Worm (Caenorhabditis elegans) whole organism, L1 larva: ENCODE results near the gene ram-2.

Source experiments
- C34B4.2 ChIP-seq: sonication (generic microtip); optimal IDR thresholded peaks from 2 replicates; lab custom pipeline; 2017; ENCODE audit warnings: mild to moderate bottlenecking, missing genetic modification characterization, missing compliant biosample characterization
- alr-1 ChIP-seq: fragments of 200-800 bp; sonication (Bioruptor generic); optimal IDR thresholded peaks from 2 replicates; lab custom pipeline; 2018; ENCODE audit warnings: borderline replicate concordance, mild to moderate bottlenecking, missing genetic modification characterization, missing compliant biosample characterization
- aly-2 ChIP-seq: fragments of 150-350 bp; optimal IDR thresholded peaks from 2 replicates; lab custom pipeline; 2014; ENCODE audit warnings: missing biosample characterization, missing genetic modification characterization
- ceh-8 ChIP-seq: fragments of 200-800 bp; sonication (Bioruptor generic); optimal IDR thresholded peaks from 2 replicates; lab custom pipeline; 2018; ENCODE audit warnings: mild to moderate bottlenecking, missing genetic modification characterization, moderate library complexity, missing compliant biosample characterization
- ceh-88 ChIP-seq: fragments of 200-800 bp; sonication (Bioruptor generic); IDR thresholded peaks from 2 replicates; pipeline ENCODE4 v1.3.6; 2022; ENCODE audit warnings: missing genetic modification characterization, missing compliant biosample characterization
- dpl-1 ChIP-seq, 3 experiments: fragments of 150-350 bp in 2 of 3; sonication (generic microtip) in 1 of 3; optimal IDR thresholded peaks; 2 replicates each; lab custom pipeline; 2014 to 2017; ENCODE audit warnings: missing biosample characterization in 3 of 3, missing genetic modification characterization in 3 of 3, missing genetic modification reagents in 3 of 3
- dsc-1 ChIP-seq: sonication (generic microtip); optimal IDR thresholded peaks from 2 replicates; lab custom pipeline; 2016; ENCODE audit warnings: mild to moderate bottlenecking, missing genetic modification characterization, missing compliant biosample characterization
- efl-1 ChIP-seq, 4 experiments: fragments of 150-350 bp; optimal IDR thresholded peaks in 3 of 4; peaks in 1 of 4; 1 replicate in 1 of 4; 2 replicates in 3 of 4; lab custom pipeline; 2014; ENCODE audit warnings: missing biosample characterization in 2 of 4, missing genetic modification characterization in 2 of 4, missing genetic modification reagents in 2 of 4
- egl-13 ChIP-seq: sonication (generic microtip); optimal IDR thresholded peaks from 2 replicates; lab custom pipeline; 2016; ENCODE audit warnings: missing genotype, missing genetic modification reagents, missing genetic modification characterization, missing compliant biosample characterization
- egl-27 ChIP-seq, 2 experiments: fragments of 150-350 bp in 1 of 2; sonication (generic microtip); optimal IDR thresholded peaks; 3 replicates each; lab custom pipeline; 2017 to 2018; ENCODE audit warnings: missing biosample characterization in 2 of 2, missing genetic modification characterization in 2 of 2, missing genetic modification reagents in 2 of 2
- elt-2 ChIP-seq: sonication (generic microtip); optimal IDR thresholded peaks from 2 replicates; lab custom pipeline; 2016; ENCODE audit warnings: missing genetic modification characterization, mild to moderate bottlenecking, inconsistent platforms, missing compliant biosample characterization, missing genetic modification reagents
- elt-3 ChIP-seq, 6 experiments: fragments of 150-350 bp in 1 of 6; sonication (generic microtip); optimal IDR thresholded peaks; 2 replicates each; lab custom pipeline; 2017 to 2018; ENCODE audit warnings: missing biosample characterization in 6 of 6, missing genetic modification characterization in 6 of 6, inconsistent platforms in 1 of 6
- fkh-4 ChIP-seq: sonication (generic microtip); optimal IDR thresholded peaks from 2 replicates; lab custom pipeline; 2016; ENCODE audit warnings: missing compliant biosample characterization, missing genetic modification characterization, borderline replicate concordance
- fkh-8 ChIP-seq: sonication (generic microtip); optimal IDR thresholded peaks from 2 replicates; lab custom pipeline; 2016; ENCODE audit warnings: mild to moderate bottlenecking, missing genetic modification characterization, missing compliant biosample characterization
- hlh-17 ChIP-seq: fragments of 200-800 bp; sonication (Bioruptor generic); optimal IDR thresholded peaks from 2 replicates; lab custom pipeline; 2018; ENCODE audit warnings: missing genetic modification characterization, mild to moderate bottlenecking, missing compliant biosample characterization, moderate library complexity, borderline replicate concordance
- lin-13 ChIP-seq: fragments of 150-350 bp; optimal IDR thresholded peaks from 2 replicates; lab custom pipeline; 2014; ENCODE audit warnings: missing biosample characterization, missing genetic modification reagents, missing genetic modification characterization
- lin-14 ChIP-seq: fragments of 200-800 bp; sonication (Bioruptor generic); optimal IDR thresholded peaks from 2 replicates; lab custom pipeline; 2018; ENCODE audit warnings: mild to moderate bottlenecking, missing genetic modification characterization, moderate library complexity, missing compliant biosample characterization
- lin-15B ChIP-seq: fragments of 150-350 bp; sonication (generic microtip); optimal IDR thresholded peaks from 3 replicates; lab custom pipeline; 2014; ENCODE audit warnings: missing biosample characterization, missing genetic modification characterization
- lin-35 ChIP-seq, 2 experiments: fragments of 150-350 bp; optimal IDR thresholded peaks; 2 replicates each; lab custom pipeline; 2014; ENCODE audit warnings: missing biosample characterization in 2 of 2, missing genetic modification characterization in 2 of 2, missing genetic modification reagents in 2 of 2
- lsy-2 ChIP-seq, 2 experiments: fragments of 150-350 bp; optimal IDR thresholded peaks; 2 replicates each; lab custom pipeline; 2014; ENCODE audit warnings: missing biosample characterization in 2 of 2, missing genetic modification characterization in 2 of 2
- mab-9 ChIP-seq: fragments of 200-800 bp; sonication (Bioruptor generic); IDR thresholded peaks from 2 replicates; pipeline ENCODE4 v1.3.6; 2022; ENCODE audit warnings: missing genetic modification reagents, missing genetic modification characterization, missing compliant biosample characterization
- mep-1 ChIP-seq: fragments of 150-350 bp; optimal IDR thresholded peaks from 2 replicates; lab custom pipeline; 2014; ENCODE audit warnings: missing biosample characterization, missing genetic modification characterization
- nhr-19 ChIP-seq: fragments of 200-800 bp; sonication (Bioruptor generic); conservative IDR thresholded peaks from 2 replicates; pipeline ENCODE4 v1.3.6; 2022; ENCODE audit warnings: missing genetic modification characterization, missing compliant biosample characterization
- nhr-20 ChIP-seq: sonication (generic microtip); optimal IDR thresholded peaks from 2 replicates; lab custom pipeline; 2016; ENCODE audit warnings: mild to moderate bottlenecking, missing genetic modification characterization, missing compliant biosample characterization
- nhr-47 ChIP-seq: sonication (generic microtip); optimal IDR thresholded peaks from 2 replicates; lab custom pipeline; 2016; ENCODE audit warnings: mild to moderate bottlenecking, missing genetic modification characterization, moderate library complexity, missing compliant biosample characterization
- nhr-71 ChIP-seq: sonication (generic microtip); optimal IDR thresholded peaks from 2 replicates; lab custom pipeline; 2016; ENCODE audit warnings: mild to moderate bottlenecking, missing genetic modification characterization, moderate library complexity, missing compliant biosample characterization
- nhr-76 ChIP-seq: sonication (generic microtip); optimal IDR thresholded peaks from 2 replicates; lab custom pipeline; 2017; ENCODE audit warnings: missing biosample characterization, missing genetic modification characterization
- nhr-77 ChIP-seq: fragments of 150-350 bp; optimal IDR thresholded peaks from 2 replicates; lab custom pipeline; 2014; ENCODE audit warnings: missing biosample characterization, missing genetic modification characterization
- nhr-85 ChIP-seq: sonication (generic microtip); peaks from one replicate; lab custom pipeline; 2016; ENCODE audit warnings: missing genetic modification characterization, inconsistent platforms, missing compliant biosample characterization
- pax-3 ChIP-seq: fragments of 200-800 bp; sonication (Bioruptor generic); optimal IDR thresholded peaks from 2 replicates; lab custom pipeline; 2018; ENCODE audit warnings: mild to moderate bottlenecking, missing genetic modification characterization, moderate library complexity, missing compliant biosample characterization
- rnt-1 ChIP-seq: sonication (generic microtip); optimal IDR thresholded peaks from 2 replicates; lab custom pipeline; 2016; ENCODE audit warnings: mild to moderate bottlenecking, missing genetic modification characterization, moderate library complexity, missing compliant biosample characterization
- skn-1 ChIP-seq: fragments of 150-350 bp; optimal IDR thresholded peaks from 2 replicates; lab custom pipeline; 2014; ENCODE audit warnings: missing biosample characterization, missing genetic modification characterization
- snu-23 ChIP-seq: sonication (generic microtip); optimal IDR thresholded peaks from 2 replicates; lab custom pipeline; 2016; ENCODE audit warnings: missing genetic modification characterization, missing compliant biosample characterization
- sox-4 ChIP-seq: sonication (generic microtip); optimal IDR thresholded peaks from 2 replicates; lab custom pipeline; 2016; ENCODE audit warnings: missing genetic modification characterization, missing compliant biosample characterization
- sup-37 ChIP-seq: fragments of 200-800 bp; sonication (Bioruptor generic); optimal IDR thresholded peaks from 2 replicates; lab custom pipeline; 2018; ENCODE audit warnings: mild to moderate bottlenecking, missing genetic modification characterization, missing compliant biosample characterization
- swsn-7 ChIP-seq: sonication (generic microtip); optimal IDR thresholded peaks from 2 replicates; lab custom pipeline; 2016; ENCODE audit warnings: missing genetic modification characterization, missing compliant biosample characterization
- tbx-2 ChIP-seq: sonication (generic microtip); optimal IDR thresholded peaks from 2 replicates; lab custom pipeline; 2016; ENCODE audit warnings: missing genetic modification characterization, missing compliant biosample characterization
- unc-130 ChIP-seq: fragments of 150-350 bp; optimal IDR thresholded peaks from 2 replicates; lab custom pipeline; 2017; ENCODE audit warnings: missing biosample characterization, missing genetic modification characterization, inconsistent platforms
- unc-62 ChIP-seq: fragments of 150-350 bp; optimal IDR thresholded peaks from 2 replicates; lab custom pipeline; 2014; ENCODE audit warnings: missing biosample characterization, missing genetic modification reagents, missing genetic modification characterization
- vab-15 ChIP-seq: sonication (generic microtip); optimal IDR thresholded peaks from 2 replicates; lab custom pipeline; 2017; ENCODE audit warnings: missing genotype, mild to moderate bottlenecking, missing genetic modification characterization, missing compliant biosample characterization
- zag-1 ChIP-seq: fragments of 150-350 bp; optimal IDR thresholded peaks from 2 replicates; lab custom pipeline; 2014; ENCODE audit warnings: missing biosample characterization, missing genetic modification characterization
- ztf-11 ChIP-seq, 2 experiments: sonication (generic microtip); optimal IDR thresholded peaks; 2 replicates each; lab custom pipeline; 2016 to 2017; ENCODE audit warnings: missing genetic modification characterization in 2 of 2, missing biosample characterization in 1 of 2, missing compliant biosample characterization in 1 of 2

Gene ram-2

ce11 chrII:11042878-11043331 is 26.2 kb upstream of the ram-2 start (continued):
- TF ChIP-seq egl-27 (tag; optimal IDR thresholded peaks at IDR 0.05; lab: Kevin White, UChicago) = peak; percentile 0 to 30
- no peak for TF ChIP-seq fkh-4 (tag; lab: Kevin White, UChicago)
- TF ChIP-seq lin-13 (GFP tag; lab: Kevin White, UChicago) = no peak
- no peak for TF ChIP-seq zag-1 (tag; lab: Kevin White, UChicago)
- TF ChIP-seq alr-1 (tag; lab: Kevin White, UChicago) = no peak
- no peak for TF ChIP-seq sup-37 (GFP tag; lab: Kevin White, UChicago)
- peak; percentile 56 for TF ChIP-seq dsc-1 (tag; lab: Kevin White, UChicago)

DNA sequence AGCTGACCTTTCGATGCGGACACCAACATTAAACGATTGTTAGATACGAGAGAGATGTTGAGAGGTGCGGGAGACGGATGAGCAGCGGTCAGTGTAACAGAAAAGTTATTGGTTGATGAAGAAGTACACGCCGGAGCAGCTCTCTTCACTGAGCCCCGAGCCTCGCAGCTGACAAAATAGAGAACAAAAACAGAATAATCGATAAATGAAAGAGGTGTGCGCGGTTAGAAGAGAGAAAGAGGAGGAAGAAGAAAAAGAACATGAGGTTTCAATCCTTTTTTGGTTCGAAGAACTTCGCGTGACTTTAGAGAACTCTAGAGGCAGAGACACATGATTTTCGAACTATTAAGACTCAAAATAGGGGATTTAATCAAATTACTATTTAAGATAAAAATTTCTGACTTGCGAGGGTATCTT is 25.2 kb upstream of the ram-2 start:
- TF ChIP-seq rnt-1 (tag; lab: Kevin White, UChicago) (peak; percentile 32), C34B4.2 (tag; lab: Kevin White, UChicago) (no peak), swsn-7 (tag; lab: Kevin White, UChicago) (peak; percentile 8), elt-2 (tag; lab: Kevin White, UChicago) (no peak), ceh-88 (GFP tag; lab: Robert Waterston, UW) (no peak), fkh-8 (tag; lab: Kevin White, UChicago) (peak; percentile 91), nhr-20 (tag; lab: Kevin White, UChicago) (peak; percentile 15), nhr-77 (tag; lab: Kevin White, UChicago) (no peak), unc-130 (tag; lab: Kevin White, UChicago) (peak; percentile 12), aly-2 (tag; lab: Kevin White, UChicago) (no peak), nhr-19 (GFP tag; lab: Robert Waterston, UW) (peak; percentile 35), egl-13 (tag; lab: Kevin White, UChicago) (peak; percentile 33), dsc-1 (tag; lab: Kevin White, UChicago) (peak; percentile 83), sox-4 (tag; lab: Kevin White, UChicago) (no peak), mep-1 (tag; lab: Kevin White, UChicago) (peak; percentile 7), ztf-11 (tag; optimal IDR thresholded peaks at IDR 0.05; lab: Kevin White, UChicago) (no peak), zag-1 (tag; lab: Kevin White, UChicago) (no peak), lin-15B (tag; lab: Kevin White, UChicago) (no peak), tbx-2 (tag; lab: Kevin White, UChicago) (no peak), lin-35 (GFP tag; optimal IDR thresholded peaks at IDR 0.05; lab: Kevin White, UChicago) (peak; percentile 13 to 36), nhr-47 (peak; percentile 58), vab-15 (tag; lab: Kevin White, UChicago) (no peak), mab-9 (GFP tag; lab: Robert Waterston, UW) (no peak), efl-1 (optimal IDR thresholded peaks at IDR 0.05; lab: Kevin White, UChicago) (peak in 1 of 2 experiments; percentile 25), efl-1 (GFP tag; optimal IDR thresholded peaks at IDR 0.05 in 1 of 2; lab: Kevin White, UChicago) (peak in 1 of 2 experiments; percentile 88), unc-62 (no peak), alr-1 (tag; lab: Kevin White, UChicago) (no peak), hlh-17 (no peak), fkh-4 (tag; lab: Kevin White, UChicago) (no peak), nhr-76 (tag; lab: Kevin White, UChicago) (no peak), lsy-2 (tag; optimal IDR thresholded peaks at IDR 0.05; lab: Kevin White, UChicago) (peak in 1 of 2 experiments; percentile 51), skn-1 (tag; lab: Kevin White, UChicago) (peak; percentile 34), ceh-8 (GFP tag; lab: Kevin White, UChicago) (peak; percentile 18), snu-23 (GFP tag; lab: Kevin White, UChicago) (peak; percentile 54), dpl-1 (GFP tag; optimal IDR thresholded peaks at IDR 0.05; lab: Kevin White, UChicago) (peak in 1 of 3 experiments; percentile 29), lin-14 (peak; percentile 80), nhr-85 (peak; percentile 55), pax-3 (peak; percentile 54), elt-3 (tag; optimal IDR thresholded peaks at IDR 0.05; lab: Kevin White, UChicago) (no peak), nhr-71 (peak; percentile 74)
- TF ChIP-seq, all 84 proteins: peak for 21
